Fruit fly (Drosophila melanogaster) whole organism, embryonic: ENCODE measurements around the gene Helz.

Source experiments
- CG11093 ChIP-seq: fragments of 200-800 bp; sonication (Bioruptor generic); IDR thresholded peaks from 3 replicates; pipeline ENCODE4 v1.3.6; 2022; ENCODE audit warnings: missing biosample characterization, missing genetic modification characterization
- CG11504 ChIP-seq: fragments of 200-800 bp; sonication (Bioruptor generic); optimal IDR thresholded peaks from 3 replicates; lab custom pipeline; 2019; ENCODE audit warnings: missing biosample characterization, mild to moderate bottlenecking, missing genetic modification characterization, moderate library complexity
- CG12236 ChIP-seq: fragments of 200-800 bp; sonication (Bioruptor generic); optimal IDR thresholded peaks from 2 replicates; lab custom pipeline; 2016; ENCODE audit warnings: missing biosample characterization, missing genetic modification characterization
- CG12744 ChIP-seq: fragments of 200-800 bp; sonication (Bioruptor generic); optimal IDR thresholded peaks from 2 replicates; lab custom pipeline; 2016; ENCODE audit warnings: missing biosample characterization, missing genetic modification characterization
- CG14014 ChIP-seq: fragments of 200-800 bp; sonication (Bioruptor generic); IDR thresholded peaks from 2 replicates; pipeline ENCODE4 v1.3.6; 2022; ENCODE audit warnings: missing biosample characterization, missing genetic modification characterization
- CG14860 ChIP-seq: fragments of 200-800 bp; sonication (Bioruptor generic); IDR thresholded peaks from 3 replicates; pipeline ENCODE4 v1.3.6; 2022; ENCODE audit warnings: missing biosample characterization, missing genetic modification characterization; ENCODE audit not compliant: partially characterized antibody
- CG15269 ChIP-seq: fragments of 200-800 bp; sonication (Bioruptor generic); optimal IDR thresholded peaks from 2 replicates; lab custom pipeline; 2018; ENCODE audit warnings: missing biosample characterization, mild to moderate bottlenecking, missing genetic modification characterization, moderate library complexity
- CG16863 ChIP-seq: fragments of 200-800 bp; sonication (Bioruptor generic); optimal IDR thresholded peaks from 3 replicates; lab custom pipeline; 2016; ENCODE audit warnings: missing biosample characterization, missing genetic modification characterization
- CG17385 ChIP-seq: fragments of 200-800 bp; sonication (Bioruptor generic); optimal IDR thresholded peaks from 3 replicates; lab custom pipeline; 2018; ENCODE audit warnings: missing biosample characterization, mild to moderate bottlenecking, missing genetic modification characterization
- CG2120 ChIP-seq: fragments of 200-800 bp; sonication (Bioruptor generic); optimal IDR thresholded peaks from 3 replicates; lab custom pipeline; 2016; ENCODE audit warnings: missing biosample characterization, missing genetic modification characterization
- CG2199 ChIP-seq: fragments of 200-800 bp; sonication (Bioruptor generic); IDR thresholded peaks from 3 replicates; pipeline ENCODE4 v1.3.6; 2022; ENCODE audit warnings: missing biosample characterization, missing genetic modification characterization
- CG30020 ChIP-seq: fragments of 200-800 bp; optimal IDR thresholded peaks from 2 replicates; lab custom pipeline; 2019; ENCODE audit warnings: missing biosample characterization, mild to moderate bottlenecking, missing genetic modification characterization, moderate library complexity
- CG31441 ChIP-seq: fragments of 200-800 bp; sonication (Bioruptor generic); IDR thresholded peaks from 2 replicates; pipeline ENCODE4 v1.3.6; 2022; ENCODE audit warnings: missing biosample characterization, missing genetic modification characterization
- CG3726 ChIP-seq: fragments of 200-800 bp; sonication (Bioruptor generic); IDR thresholded peaks from 3 replicates; pipeline ENCODE4, ENCODE4 v1.3.6; 2022; ENCODE audit warnings: missing biosample characterization, missing genetic modification characterization
- CG4404 ChIP-seq: fragments of 200-800 bp; sonication (Bioruptor generic); IDR thresholded peaks from 2 replicates; pipeline ENCODE4 v1.3.6; 2022; ENCODE audit warnings: missing biosample characterization, missing genetic modification characterization
- CG6254 ChIP-seq: fragments of 200-800 bp; sonication (Bioruptor generic); optimal IDR thresholded peaks from 3 replicates; lab custom pipeline; 2017; ENCODE audit warnings: mild to moderate bottlenecking, missing biosample characterization, missing genetic modification reagents, missing genetic modification characterization
- CG6654 ChIP-seq: fragments of 200-800 bp; sonication (Bioruptor generic); optimal IDR thresholded peaks from 2 replicates; lab custom pipeline; 2017; ENCODE audit warnings: missing biosample characterization, mild to moderate bottlenecking, missing genetic modification characterization
- CG7556 ChIP-seq: fragments of 200-800 bp; sonication (Bioruptor generic); optimal IDR thresholded peaks from 2 replicates; lab custom pipeline; 2017; ENCODE audit warnings: missing biosample characterization, mild to moderate bottlenecking, missing genetic modification characterization
- CG9932 ChIP-seq: fragments of 200-800 bp; sonication (Bioruptor generic); IDR thresholded peaks from 2 replicates; pipeline ENCODE4 v1.3.6; 2022; ENCODE audit warnings: missing biosample characterization, missing genetic modification characterization
- Eip74EF ChIP-seq, 2 experiments: fragments of 200-800 bp in 1 of 2; fragments of >200 bp in 1 of 2; sonication (Bioruptor generic) in 1 of 2; optimal IDR thresholded peaks; 2 replicates each; lab custom pipeline; 2017 to 2019; ENCODE audit warnings: missing biosample characterization in 2 of 2, missing genetic modification characterization in 2 of 2, mild to moderate bottlenecking in 1 of 2, moderate library complexity in 1 of 2
- HLH4C ChIP-seq: fragments of 200-800 bp; sonication (Bioruptor generic); IDR thresholded peaks from 3 replicates; pipeline ENCODE4 v1.3.6; 2022; ENCODE audit warnings: missing biosample characterization, missing genetic modification characterization; ENCODE audit not compliant: partially characterized antibody
- Hand ChIP-seq: fragments of 200-800 bp; sonication (Bioruptor generic); optimal IDR thresholded peaks from 2 replicates; lab custom pipeline; 2017; ENCODE audit warnings: mild to moderate bottlenecking, missing biosample characterization, missing genetic modification reagents, missing genetic modification characterization
- HmgD ChIP-seq: fragments of 200-800 bp; sonication (Bioruptor generic); optimal IDR thresholded peaks from 3 replicates; lab custom pipeline; 2016; ENCODE audit warnings: missing biosample characterization, missing genetic modification characterization
- Hsf ChIP-seq: fragments of 200-800 bp; sonication (Bioruptor generic); optimal IDR thresholded peaks from 3 replicates; lab custom pipeline; 2016; ENCODE audit warnings: missing biosample characterization, missing genetic modification characterization
- Lhr ChIP-seq: fragments of 200-800 bp; sonication (Bioruptor generic); optimal IDR thresholded peaks from 3 replicates; lab custom pipeline; 2017; ENCODE audit warnings: mild to moderate bottlenecking, missing biosample characterization, missing genetic modification reagents, missing genetic modification characterization
- Rfx ChIP-seq: fragments of 200-800 bp; sonication (Bioruptor generic); IDR thresholded peaks from 2 replicates; pipeline ENCODE4 v1.3.6; 2022; ENCODE audit warnings: missing biosample characterization, missing genetic modification characterization
- Rx ChIP-seq: fragments of 200-800 bp; sonication (Bioruptor generic); IDR thresholded peaks from 2 replicates; pipeline ENCODE4 v1.3.6; 2022; ENCODE audit warnings: missing biosample characterization, missing genetic modification characterization
- Sin3A ChIP-seq: fragments of >200 bp; optimal IDR thresholded peaks from 2 replicates; lab custom pipeline; 2018
- Sox100B ChIP-seq: fragments of 200-800 bp; sonication (Bioruptor generic); optimal IDR thresholded peaks from 3 replicates; lab custom pipeline; 2018; ENCODE audit warnings: missing biosample characterization, mild to moderate bottlenecking, missing genetic modification characterization
- Trl ChIP-seq, 3 experiments: fragments of >200 bp in 2 of 3; fragments of 200-800 bp in 1 of 3; sonication (Bioruptor generic) in 1 of 3; optimal IDR thresholded peaks; 2 replicates in 1 of 3; 3 replicates in 2 of 3; lab custom pipeline; 2016 to 2017; ENCODE audit warnings: missing biosample characterization in 1 of 3, missing genetic modification characterization in 1 of 3
- Vsx1 ChIP-seq: fragments of 200-800 bp; sonication (Bioruptor generic); optimal IDR thresholded peaks from 2 replicates; lab custom pipeline; 2017; ENCODE audit warnings: missing biosample characterization, mild to moderate bottlenecking, missing genetic modification characterization, missing genetic modification reagents
- bab2 ChIP-seq: fragments of 200-800 bp; sonication (Bioruptor generic); optimal IDR thresholded peaks from 2 replicates; lab custom pipeline; 2016; ENCODE audit warnings: missing biosample characterization, missing genetic modification characterization
- bsh ChIP-seq, 2 experiments: fragments of 200-800 bp; sonication (Bioruptor generic); optimal IDR thresholded peaks; 2 replicates each; lab custom pipeline; 2017 to 2018; ENCODE audit warnings: mild to moderate bottlenecking in 2 of 2, missing biosample characterization in 2 of 2, missing genetic modification characterization in 2 of 2, moderate library complexity in 1 of 2
- btn ChIP-seq: fragments of 200-800 bp; sonication (Bioruptor generic); optimal IDR thresholded peaks from 2 replicates; lab custom pipeline; 2016; ENCODE audit warnings: missing biosample characterization, missing genetic modification characterization
- cas ChIP-seq: fragments of 200-800 bp; sonication (Bioruptor generic); IDR thresholded peaks from 2 replicates; pipeline ENCODE4 v1.3.6; 2022; ENCODE audit warnings: missing biosample characterization, missing genetic modification characterization
- croc ChIP-seq: fragments of 200-800 bp; sonication (Bioruptor generic); conservative IDR thresholded peaks from 3 replicates; pipeline ENCODE4 v1.3.6; 2022; ENCODE audit warnings: missing biosample characterization, missing genetic modification characterization
- dmrt99B ChIP-seq: fragments of 200-800 bp; sonication (Bioruptor generic); optimal IDR thresholded peaks from 2 replicates; lab custom pipeline; 2018; ENCODE audit warnings: missing biosample characterization, mild to moderate bottlenecking, missing genetic modification characterization, moderate library complexity
- en ChIP-seq: fragments of 200-800 bp; sonication (Bioruptor generic); optimal IDR thresholded peaks from 2 replicates; lab custom pipeline; 2016; ENCODE audit warnings: missing biosample characterization, missing genetic modification characterization
- fd96Cb ChIP-seq: fragments of 200-800 bp; sonication (Bioruptor generic); optimal IDR thresholded peaks from 2 replicates; lab custom pipeline; 2018; ENCODE audit warnings: missing biosample characterization, mild to moderate bottlenecking, missing genetic modification characterization, moderate library complexity
- gsb ChIP-seq: fragments of 200-800 bp; sonication (Bioruptor generic); IDR thresholded peaks from 2 replicates; pipeline ENCODE4 v1.3.6; 2022; ENCODE audit warnings: missing biosample characterization, missing genetic modification characterization
- jing ChIP-seq: fragments of 200-800 bp; sonication (Bioruptor generic); optimal IDR thresholded peaks from 2 replicates; lab custom pipeline; 2018; ENCODE audit warnings: missing biosample characterization, mild to moderate bottlenecking, missing genetic modification characterization
- lov ChIP-seq, 2 experiments: fragments of 200-800 bp in 1 of 2; fragments of >200 bp in 1 of 2; sonication (Bioruptor generic) in 1 of 2; IDR thresholded peaks in 1 of 2; optimal IDR thresholded peaks in 1 of 2; 2 replicates in 1 of 2; 3 replicates in 1 of 2; pipeline versions ENCODE4 v1.3.6 to Lab custom; 2017 to 2022; ENCODE audit warnings: missing biosample characterization in 1 of 2, missing genetic modification characterization in 1 of 2
- nerfin-2 ChIP-seq: fragments of 200-800 bp; sonication (Bioruptor generic); IDR thresholded peaks from 2 replicates; pipeline ENCODE4 v1.3.6; 2022; ENCODE audit warnings: missing biosample characterization, missing genetic modification characterization; ENCODE audit not compliant: partially characterized antibody
- sob ChIP-seq: fragments of 200-800 bp; sonication (Bioruptor generic); IDR thresholded peaks from 2 replicates; pipeline ENCODE4 v1.3.6; 2022; ENCODE audit warnings: missing biosample characterization, missing genetic modification characterization
- sr ChIP-seq: fragments of 200-800 bp; sonication (Bioruptor generic); IDR thresholded peaks from 3 replicates; pipeline ENCODE4 v1.3.6; 2022; ENCODE audit warnings: missing biosample characterization, missing genetic modification characterization
- ssp ChIP-seq: fragments of 200-800 bp; sonication (Bioruptor generic); IDR thresholded peaks from 2 replicates; pipeline ENCODE4 v1.3.6; 2022; ENCODE audit warnings: missing biosample characterization, missing genetic modification characterization
- stwl ChIP-seq: fragments of 200-800 bp; sonication (Bioruptor generic); optimal IDR thresholded peaks from 3 replicates; lab custom pipeline; 2018; ENCODE audit warnings: missing biosample characterization, mild to moderate bottlenecking, missing genetic modification characterization, moderate library complexity
- tll ChIP-seq, 2 experiments: fragments of 200-800 bp in 1 of 2; fragments of >200 bp in 1 of 2; sonication (Bioruptor generic) in 1 of 2; optimal IDR thresholded peaks; 2 replicates each; lab custom pipeline; 2017 to 2019; ENCODE audit warnings: missing biosample characterization in 2 of 2, missing genetic modification characterization in 2 of 2, mild to moderate bottlenecking in 1 of 2, moderate library complexity in 1 of 2
- unpg ChIP-seq: fragments of 200-800 bp; sonication (Bioruptor generic); optimal IDR thresholded peaks from 3 replicates; lab custom pipeline; 2018; ENCODE audit warnings: missing biosample characterization, mild to moderate bottlenecking, missing genetic modification characterization, moderate library complexity

Helz gene

dm6 chr3L:14785492-14785916 is 4.2 kb upstream of the Helz start (continued):
- peak in 1 of 2 experiments; percentile 23 for TF ChIP-seq Trl (optimal IDR thresholded peaks at IDR 0.05; lab: Kevin White, UChicago)
- no peak for TF ChIP-seq Trl (GFP tag; optimal IDR thresholded peaks at IDR 0.05; lab: Kevin White, UChicago)
- no peak for TF ChIP-seq Sox100B (GFP tag; lab: Kevin White, UChicago)
- no peak for TF ChIP-seq CG4404 (GFP tag; lab: Robert Waterston, UW)
- 0 out of 2 replicates have a peak, but pooled peaks have one; percentile 10 for TF ChIP-seq ssp (GFP tag; lab: Robert Waterston, UW)
- no peak for TF ChIP-seq CG6254 (GFP tag; lab: Kevin White, UChicago)
- TF ChIP-seq Rx (GFP tag; lab: Robert Waterston, UW) = no peak
- TF ChIP-seq CG2120 (GFP tag; lab: Kevin White, UChicago) = peak; percentile 19
- TF ChIP-seq CG31441 (GFP tag; lab: Robert Waterston, UW) = no peak
- 0 out of 2 replicates have a peak, but pooled peaks have one; percentile 5 for TF ChIP-seq cas (GFP tag; lab: Robert Waterston, UW)
- peak; percentile 27; the same call in 1 of the 2 replicates for TF ChIP-seq CG9932 (GFP tag; lab: Robert Waterston, UW)
- TF ChIP-seq CG11504 (tag; lab: Kevin White, UChicago) = peak; percentile 35
- peak in 1 of 2 experiments; percentile 27 for TF ChIP-seq bsh (GFP tag; optimal IDR thresholded peaks at IDR 0.05; lab: Kevin White, UChicago)
- TF ChIP-seq Rfx (GFP tag; lab: Robert Waterston, UW) = peak; percentile 53
- TF ChIP-seq unpg (GFP tag; lab: Kevin White, UChicago) = no peak
- TF ChIP-seq dmrt99B = peak; percentile 41
- no peak for TF ChIP-seq HmgD (GFP tag; lab: Kevin White, UChicago)
- TF ChIP-seq CG12236 (GFP tag; lab: Kevin White, UChicago) = no peak
- TF ChIP-seq bab2 (GFP tag; lab: Kevin White, UChicago) = no peak
- TF ChIP-seq sr (GFP tag; lab: Robert Waterston, UW) = peak; percentile 64; the same call in 2 of the 3 replicates
- no peak for TF ChIP-seq fd96Cb
- no peak for TF ChIP-seq lov (optimal IDR thresholded peaks at IDR 0.05; lab: Kevin White, UChicago)
- TF ChIP-seq lov (GFP tag; IDR thresholded peaks at IDR 0.05; lab: Robert Waterston, UW) = peak; percentile 71; the same call in 2 of the 3 replicates
- TF ChIP-seq CG14014 (GFP tag; lab: Robert Waterston, UW) = 0 out of 2 replicates have a peak, but pooled peaks have one; percentile 20
- TF ChIP-seq Lhr (GFP tag; lab: Kevin White, UChicago) = no peak
- no peak for TF ChIP-seq nerfin-2 (GFP tag; lab: Robert Waterston, UW)
- no peak for TF ChIP-seq CG3726 (GFP tag; lab: Robert Waterston, UW)
- TF ChIP-seq HLH4C (GFP tag; lab: Robert Waterston, UW) = no peak
- no peak for TF ChIP-seq croc (GFP tag; lab: Robert Waterston, UW)
- no peak for TF ChIP-seq CG30020
- TF ChIP-seq Vsx1 = no peak
- TF ChIP-seq CG12744 (GFP tag; lab: Kevin White, UChicago) = no peak
- no peak for TF ChIP-seq CG16863
- TF ChIP-seq Eip74EF (GFP tag; optimal IDR thresholded peaks at IDR 0.05; lab: Kevin White, UChicago) = no peak
- TF ChIP-seq Sin3A (lab: Kevin White, UChicago) = no peak
- no peak for TF ChIP-seq tll (GFP tag; optimal IDR thresholded peaks at IDR 0.05; lab: Kevin White, UChicago)
- TF ChIP-seq CG6654 (GFP tag; lab: Kevin White, UChicago) = no peak
- TF ChIP-seq en (GFP tag; lab: Kevin White, UChicago) = no peak
- TF ChIP-seq CG11093 (GFP tag; lab: Robert Waterston, UW) = no peak
- no peak for TF ChIP-seq btn (GFP tag; lab: Kevin White, UChicago)
- no peak for TF ChIP-seq Hand
- peak; percentile 8 for TF ChIP-seq Hsf (GFP tag; lab: Kevin White, UChicago)
- no peak for TF ChIP-seq CG7556 (GFP tag; lab: Kevin White, UChicago)
- 0 out of 2 replicates have a peak, but pooled peaks have one; percentile 16 for TF ChIP-seq sob (GFP tag; lab: Robert Waterston, UW)
- TF ChIP-seq CG14860 (GFP tag; lab: Robert Waterston, UW) = no peak
- no peak for TF ChIP-seq CG15269 (tag; lab: Kevin White, UChicago)
- TF ChIP-seq CG2199 (GFP tag; lab: Robert Waterston, UW) = no peak; the same call in 2 of the 3 replicates
- TF ChIP-seq stwl (tag; lab: Kevin White, UChicago) = no peak
- no peak for TF ChIP-seq CG17385
- TF ChIP-seq gsb (GFP tag; lab: Robert Waterston, UW) = no peak
- TF ChIP-seq jing (GFP tag; lab: Kevin White, UChicago) = no peak
